Fruit fly (Drosophila melanogaster): ENCODE measurements around the gene CG10286.

Gene CG10286

DNA sequence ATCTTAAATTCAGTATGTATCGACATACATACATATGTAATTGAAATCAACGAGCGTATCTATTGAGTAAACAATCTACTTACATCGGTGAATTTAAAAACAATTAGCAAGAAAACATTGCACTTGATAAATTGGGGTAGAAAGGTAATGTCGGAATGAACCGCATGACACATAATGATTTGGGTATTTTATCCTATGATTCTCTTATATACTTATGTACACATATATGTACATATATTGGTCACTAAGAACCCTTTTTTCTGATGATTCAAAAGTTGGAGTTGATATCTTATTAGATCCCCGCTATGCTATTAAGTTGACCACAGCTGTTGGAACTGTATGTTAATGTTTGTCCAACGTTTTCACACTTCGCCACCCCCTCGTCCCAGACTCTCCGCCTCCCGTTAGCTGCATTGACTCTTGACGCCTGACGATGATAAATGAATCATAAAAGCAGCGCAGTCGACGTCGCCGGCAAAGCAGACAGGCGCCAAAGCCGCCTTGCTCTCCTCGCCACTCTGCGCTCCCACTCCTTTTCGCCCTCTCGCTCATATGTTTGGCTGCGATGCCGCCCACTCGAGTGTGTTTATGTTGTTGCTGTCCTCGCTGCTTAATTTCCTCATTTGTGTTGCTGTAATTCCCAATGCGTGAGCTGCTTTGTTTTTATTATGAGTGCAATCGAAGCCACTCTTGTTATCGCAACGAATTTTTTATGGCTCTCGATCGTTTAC, 15.7 kb upstream of the CG10286 start:
- no peak for TF ChIP-seq CG17801 (GFP tag; optimal IDR thresholded peaks at IDR 0.05; ENCODE audit: partially characterized antibody)

DNA sequence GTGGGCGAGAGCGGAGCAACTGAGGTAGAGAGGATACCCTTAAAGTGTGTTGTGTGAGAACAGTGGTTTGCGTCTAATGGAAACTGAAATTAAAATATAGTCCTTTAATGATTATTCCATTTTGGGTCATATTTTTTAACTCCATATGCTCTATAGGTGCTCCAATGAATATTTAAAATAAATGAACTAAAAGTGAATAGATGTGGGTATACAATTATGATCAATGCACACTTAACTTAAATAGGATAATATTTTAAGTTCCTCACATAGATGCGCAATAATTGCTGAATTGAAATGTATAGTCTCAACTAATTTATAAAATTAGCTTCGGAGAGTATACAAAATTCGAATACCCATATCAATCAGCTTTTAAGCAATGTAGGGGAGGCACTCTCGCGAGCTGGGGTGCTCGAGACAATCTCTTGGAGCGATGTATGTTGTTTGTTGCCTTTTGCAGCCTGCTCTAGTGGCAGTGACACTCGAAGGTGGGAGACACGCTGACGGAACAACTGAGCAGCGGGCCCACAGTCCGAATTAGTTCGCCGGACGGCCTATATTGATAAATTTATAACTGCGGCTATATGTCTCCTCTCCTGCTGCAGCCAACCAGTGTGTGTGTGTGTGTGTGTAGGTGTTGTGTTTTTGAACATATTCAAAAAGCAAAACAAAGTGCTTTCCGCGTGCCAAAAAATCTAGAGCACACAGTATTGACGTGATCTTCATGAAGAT, 15.0 kb upstream of the CG10286 start:
- TF ChIP-seq CG17801 (GFP tag; optimal IDR thresholded peaks at IDR 0.05; ENCODE audit: partially characterized antibody) = peak; percentile 58

DNA sequence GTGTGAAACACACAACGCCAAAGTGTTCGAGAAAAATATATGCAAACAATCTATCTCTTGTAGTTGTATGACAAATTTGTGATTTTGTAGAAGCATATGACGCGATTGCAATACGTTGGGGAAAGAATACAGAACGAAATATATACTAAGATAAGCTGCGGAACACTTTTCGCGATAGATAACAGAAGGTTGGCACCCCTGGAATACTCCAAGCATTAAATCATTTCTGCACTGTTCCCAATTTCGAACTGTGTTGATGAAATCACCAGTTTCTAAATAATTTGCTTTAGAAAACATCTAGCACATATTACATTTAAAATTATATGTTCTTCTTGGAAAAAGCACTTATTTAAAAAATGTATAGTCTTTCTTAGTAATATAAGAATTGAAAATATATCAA, 14.4 kb upstream of the CG10286 start:
- TF ChIP-seq CG17801 (GFP tag; optimal IDR thresholded peaks at IDR 0.05; ENCODE audit: partially characterized antibody) = no peak

DNA sequence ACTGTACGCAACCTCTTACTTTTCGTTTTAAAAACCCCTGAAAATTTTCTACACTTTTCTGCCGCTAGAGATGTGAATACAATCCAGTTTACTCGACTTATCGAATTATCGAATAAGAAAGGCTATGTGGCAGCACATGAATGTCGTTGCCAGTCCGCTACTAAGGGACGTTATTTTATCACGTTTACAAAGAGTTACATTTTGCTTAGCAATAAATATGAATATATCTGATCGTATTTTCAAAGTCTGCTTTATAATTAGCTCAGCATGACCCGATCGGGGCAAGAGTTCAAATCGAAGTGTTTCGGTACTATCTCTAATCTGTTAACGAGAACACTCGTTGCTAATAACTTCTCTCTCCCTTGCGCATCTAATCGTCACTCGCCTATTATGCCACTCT, 665 bp upstream of the CG10286 start, which contains the start of gene CG42724:
CG42724 (minus strand) TSS at position 189 of the 400 bp plus-strand sequence.
- no peak for TF ChIP-seq CG17801 (GFP tag; optimal IDR thresholded peaks at IDR 0.05; ENCODE audit: partially characterized antibody)

DNA sequence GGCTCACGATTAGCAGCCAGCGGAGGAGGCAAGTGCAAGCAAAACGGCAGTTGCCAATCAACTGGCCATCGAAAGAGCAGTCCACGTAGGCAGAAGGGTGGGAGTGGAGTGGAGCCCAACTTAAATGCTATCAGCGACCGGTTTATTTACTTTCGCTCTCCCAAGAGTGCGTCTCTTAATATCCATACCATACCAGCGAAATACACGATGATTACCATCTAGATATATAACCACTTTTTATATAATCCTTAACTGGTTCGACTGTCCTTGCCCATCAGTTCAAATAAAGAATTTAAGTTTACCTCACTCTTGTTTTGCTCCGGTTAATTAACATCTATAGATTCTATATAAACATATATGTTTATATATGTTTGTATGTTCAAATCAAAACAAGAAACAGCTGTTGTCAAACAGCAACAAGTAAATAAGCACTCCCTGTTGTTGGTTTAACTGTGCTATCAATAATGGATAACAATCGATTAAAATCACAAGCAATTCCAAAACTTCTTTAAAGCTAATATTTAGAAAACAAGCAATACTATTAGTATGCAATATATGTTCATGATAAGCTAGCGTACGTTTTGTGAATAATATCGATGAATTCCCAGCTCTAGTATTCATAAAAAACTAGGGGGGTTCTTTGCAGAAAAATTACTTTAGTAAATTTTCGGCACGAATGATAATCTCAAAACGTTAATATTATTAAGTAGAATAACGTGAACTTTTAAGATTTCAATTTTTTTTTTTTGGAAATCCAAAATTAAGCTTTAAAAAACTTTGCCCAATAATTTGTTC, 4.9 kb downstream of the CG10286 start:
- no peak for TF ChIP-seq CG17801 (GFP tag; optimal IDR thresholded peaks at IDR 0.05; ENCODE audit: partially characterized antibody)

DNA sequence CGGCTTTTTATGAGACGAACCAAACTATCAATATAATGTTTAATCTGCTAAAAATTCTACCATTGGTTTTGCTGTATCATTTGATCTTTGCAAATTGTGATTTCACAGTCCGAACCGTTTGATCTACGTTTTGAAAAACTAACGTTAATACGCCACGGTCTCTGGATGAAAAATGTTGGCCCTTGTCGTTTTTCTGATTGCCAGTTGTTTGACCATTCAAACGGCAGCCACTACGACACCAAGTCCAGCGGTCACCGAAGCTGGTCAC, 5.5 kb downstream of the CG10286 start, which contains the start of gene CG42564:
CG42564 (plus strand) TSS at position 169 of the 268 bp plus-strand sequence.
- no peak for TF ChIP-seq CG17801 (GFP tag; optimal IDR thresholded peaks at IDR 0.05; ENCODE audit: partially characterized antibody)

DNA sequence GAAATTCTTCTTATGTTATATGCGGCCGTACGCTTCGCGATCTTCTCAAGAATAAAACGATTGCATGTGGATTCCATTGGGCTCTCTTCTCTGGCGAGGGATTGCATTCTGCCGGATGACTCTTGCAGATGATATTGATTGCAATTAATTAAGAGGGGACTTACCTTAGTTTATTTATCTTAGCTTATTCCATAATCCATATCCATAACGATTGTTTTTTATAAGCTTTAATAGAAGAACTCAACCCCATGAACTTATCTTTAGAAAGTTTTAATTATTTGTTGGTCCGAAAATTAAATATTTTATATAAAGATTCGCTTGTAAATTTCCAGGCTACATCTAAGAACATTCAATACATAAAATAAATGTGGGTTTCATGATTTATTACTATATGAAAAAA, 7.2 kb downstream of the CG10286 start, which contains the start of gene CRAT:
CRAT (minus strand) TSS at position 101 of the 400 bp plus-strand sequence.
- no peak for TF ChIP-seq CG17801 (GFP tag; optimal IDR thresholded peaks at IDR 0.05; ENCODE audit: partially characterized antibody)

DNA sequence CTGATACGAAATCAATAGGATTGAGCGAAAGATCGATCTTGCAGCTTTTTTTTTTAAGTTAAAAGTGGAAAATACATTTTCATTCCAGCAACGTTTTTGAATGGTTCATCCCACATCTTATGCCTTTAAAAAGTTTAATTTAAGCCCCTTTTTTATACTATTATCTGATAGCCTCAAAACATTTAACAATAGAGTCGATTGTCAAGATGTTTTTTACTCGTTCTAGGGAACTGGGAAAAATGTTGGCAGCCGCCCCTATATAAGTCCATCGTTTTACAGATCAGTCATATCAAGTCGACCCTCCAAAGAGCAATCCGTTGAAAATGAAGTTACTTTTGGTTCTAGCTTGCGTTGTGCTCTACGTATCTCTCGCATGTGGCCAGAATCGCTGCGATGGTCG, 8.7 kb downstream of the CG10286 start, which contains the start of gene CG42537:
CG42537 (plus strand) TSS at position 301 of the 400 bp plus-strand sequence.
- TF ChIP-seq CG17801 (GFP tag; optimal IDR thresholded peaks at IDR 0.05; ENCODE audit: partially characterized antibody) = no peak

DNA sequence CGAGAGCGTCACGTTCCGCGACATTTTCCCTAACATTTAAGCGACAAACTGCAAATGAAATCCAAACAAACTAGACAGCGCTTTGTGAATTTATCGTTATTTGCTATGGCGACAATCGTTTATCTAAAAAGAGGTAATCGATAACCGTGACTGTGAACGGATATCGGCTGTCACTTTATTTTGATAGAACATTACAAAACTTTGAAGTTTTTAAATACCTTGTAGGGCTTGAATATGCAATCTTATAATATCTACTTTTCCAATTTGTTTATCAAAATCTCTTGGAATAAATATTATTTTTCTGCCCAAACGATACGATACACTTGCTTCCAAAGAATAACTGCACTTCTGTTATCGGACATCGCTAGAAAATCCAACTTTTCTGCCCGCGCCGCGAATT, 11.4 kb downstream of the CG10286 start, which contains the start of the genes CG1024 and TfIIFalpha:
CG1024 (minus strand) TSS at position 200 of the 400 bp plus-strand sequence.
TfIIFalpha (plus strand) TSS at position 339 of the 400 bp plus-strand sequence.
- TF ChIP-seq CG17801 (GFP tag; optimal IDR thresholded peaks at IDR 0.05; ENCODE audit: partially characterized antibody) = peak; percentile 24

DNA sequence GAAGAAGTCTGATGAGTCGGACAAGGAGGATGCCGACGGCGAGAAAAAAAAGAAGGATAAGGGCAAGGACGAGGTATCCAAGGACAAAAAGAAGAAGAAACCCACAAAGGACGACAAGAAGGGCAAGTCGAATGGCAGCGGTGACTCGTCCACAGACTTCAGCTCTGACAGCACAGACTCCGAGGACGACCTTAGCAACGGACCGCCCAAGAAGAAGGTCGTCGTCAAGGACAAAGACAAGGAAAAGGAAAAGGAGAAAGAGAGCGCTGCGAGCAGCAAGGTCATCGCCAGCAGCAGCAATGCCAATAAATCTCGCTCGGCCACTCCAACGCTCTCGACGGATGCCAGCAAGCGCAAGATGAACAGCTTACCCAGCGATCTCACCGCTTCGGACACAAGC, 13.0 kb downstream of the CG10286 start:
- no peak for TF ChIP-seq CG17801 (GFP tag; optimal IDR thresholded peaks at IDR 0.05; ENCODE audit: partially characterized antibody)

DNA sequence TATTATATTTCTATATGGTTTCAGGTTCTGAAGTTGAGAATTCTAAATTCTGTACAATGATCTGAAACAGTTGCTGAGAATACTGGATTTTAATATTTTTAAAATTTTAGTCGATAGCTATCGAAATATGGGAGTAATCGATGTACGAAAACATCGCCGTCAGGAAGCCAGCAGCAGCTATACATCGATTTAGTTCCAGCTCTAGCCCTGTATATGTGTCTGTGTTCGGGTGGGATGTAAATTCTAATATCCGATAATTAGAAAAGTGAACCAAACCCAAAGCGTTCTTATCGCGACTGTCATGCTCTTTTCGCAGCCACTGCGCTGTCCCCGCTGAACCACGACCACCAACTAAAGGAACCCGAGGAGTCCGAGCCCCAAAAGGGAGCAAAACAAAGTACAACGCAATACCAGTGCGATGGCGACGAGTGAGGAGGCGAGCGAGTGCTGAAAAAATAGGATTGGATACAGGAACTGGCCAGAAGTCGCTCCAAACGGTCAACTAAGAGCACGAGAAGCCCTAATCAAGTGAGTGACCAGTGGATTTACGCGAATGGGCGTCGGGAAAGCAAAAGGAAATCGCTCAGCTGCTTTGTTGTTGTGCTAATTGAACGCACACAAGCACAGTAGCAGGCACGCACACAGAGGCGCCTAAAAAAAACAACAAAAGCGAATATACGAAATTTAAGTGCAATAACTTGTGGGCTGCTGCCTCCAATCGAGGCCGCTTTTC, 14.1 kb downstream of the CG10286 start, which contains the start of gene gzl:
gzl (plus strand) TSS at position 182 of the 733 bp plus-strand sequence.
- peak; percentile 25 for TF ChIP-seq CG17801 (GFP tag; optimal IDR thresholded peaks at IDR 0.05; ENCODE audit: partially characterized antibody)

DNA sequence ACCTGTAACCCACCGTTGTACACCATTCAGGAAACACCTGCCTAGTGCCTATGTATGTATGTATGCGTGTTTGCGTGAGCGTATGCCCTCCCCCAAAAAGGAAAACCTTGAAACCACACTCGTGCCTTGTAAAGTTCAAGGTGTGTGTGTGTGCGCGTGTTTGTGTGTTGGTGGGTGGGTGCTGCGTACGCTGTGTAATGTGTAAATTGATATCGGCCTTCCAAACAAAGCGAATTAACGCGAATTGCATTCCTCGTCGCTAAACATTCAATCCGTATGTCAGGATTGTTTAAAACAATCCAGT, 14.7 kb downstream of the CG10286 start:
- no peak for TF ChIP-seq CG17801 (GFP tag; optimal IDR thresholded peaks at IDR 0.05; ENCODE audit: partially characterized antibody)

DNA sequence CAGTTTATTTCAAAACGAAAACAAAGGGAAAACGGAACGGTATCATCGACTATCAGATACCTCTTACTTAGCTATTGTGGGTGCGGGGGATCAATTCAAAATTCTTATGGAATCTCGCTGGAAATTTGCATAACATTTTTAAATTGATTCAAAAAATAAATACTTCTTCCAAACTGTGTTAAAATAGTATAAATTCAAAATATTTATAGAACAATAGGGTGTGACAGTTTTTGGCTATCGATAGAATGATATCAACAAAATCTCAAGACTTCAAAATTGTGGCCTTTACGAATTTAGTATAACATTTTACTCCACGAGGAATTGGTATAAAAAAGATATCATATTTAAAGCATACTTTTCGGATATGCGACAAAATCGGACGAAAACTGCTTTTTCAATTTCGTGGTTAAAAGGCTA, 19.7 kb downstream of the CG10286 start:
- no peak for TF ChIP-seq CG17801 (GFP tag; optimal IDR thresholded peaks at IDR 0.05; ENCODE audit: partially characterized antibody)

DNA sequence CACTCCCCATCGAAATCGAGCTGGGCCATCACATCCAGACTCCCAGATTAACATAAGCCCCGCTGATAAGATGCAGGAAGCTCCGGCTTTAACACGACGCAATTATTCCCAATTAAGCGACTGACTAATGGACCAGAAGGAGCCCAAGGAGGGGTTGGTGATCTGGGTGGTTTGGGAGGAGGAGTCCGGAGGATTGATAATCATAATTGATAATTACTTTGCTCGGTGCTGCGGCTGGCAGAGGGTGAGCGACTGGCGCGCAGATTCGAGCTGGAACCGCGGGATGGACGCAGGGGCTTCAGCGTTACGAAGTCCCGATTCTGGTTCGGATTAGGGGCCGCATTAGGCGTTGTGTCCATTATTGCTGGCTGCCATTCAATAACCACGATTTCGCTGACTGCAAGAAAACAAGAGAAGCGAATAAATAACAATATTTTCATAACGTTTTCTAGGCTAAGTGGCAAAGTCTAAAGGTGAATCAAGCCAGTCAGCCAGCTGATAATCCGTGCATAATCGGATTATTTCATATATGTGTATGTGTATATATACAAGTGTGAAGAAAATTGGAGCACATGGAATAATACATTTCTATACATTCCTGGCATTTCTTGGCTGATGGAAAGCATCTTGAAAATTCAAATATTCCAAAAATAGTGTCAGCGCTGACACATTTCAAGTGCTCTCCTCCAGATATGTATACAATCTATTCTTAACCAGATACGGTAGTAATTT, 24.9 kb downstream of the CG10286 start:
- TF ChIP-seq CG17801 (GFP tag; optimal IDR thresholded peaks at IDR 0.05; ENCODE audit: partially characterized antibody) = no peak

Measured in ovary, adult (tissue).